Fruit fly (Drosophila melanogaster): ENCODE measurements around the gene Plap.

DNA sequence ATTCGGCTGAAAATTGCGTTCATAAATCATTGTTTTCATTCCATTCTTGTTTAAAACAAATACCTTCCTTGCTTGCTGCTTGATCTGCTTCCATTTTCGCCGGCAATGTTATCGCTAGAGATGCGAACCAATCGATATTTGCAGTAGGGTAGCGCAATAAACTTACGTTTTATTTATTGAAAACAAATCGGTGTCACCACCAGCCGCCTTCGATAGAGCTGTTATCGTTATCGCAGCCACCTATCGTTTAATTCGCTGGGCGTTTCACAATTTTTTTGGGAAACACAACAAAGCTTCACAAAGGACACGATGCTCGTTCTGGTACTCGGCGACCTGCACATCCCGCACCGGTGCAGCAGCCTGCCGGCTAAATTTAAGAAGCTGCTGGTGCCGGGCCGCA lies 19.6 kb downstream of the Plap start, which contains the start of the genes Tfb4 and Vps29:
- TF ChIP-seq psq (optimal IDR thresholded peaks at IDR 0.05), result no peak
- TF ChIP-seq pan (optimal IDR thresholded peaks at IDR 0.05), result no peak
